Worm (Caenorhabditis elegans) whole organism, late embryonic: ENCODE data around the gene lem-2.
A peak's percentile ranks its signal among the peaks of the same experiment; 100 is the strongest.

ENCODE experiments used
- C08G9.2 ChIP-seq: sonication (generic microtip); optimal IDR thresholded peaks from 2 replicates; lab custom pipeline; 2016; ENCODE audit warnings: mild to moderate bottlenecking, missing genetic modification characterization, moderate library complexity, missing compliant biosample characterization
- C38D4.7 ChIP-seq: fragments of 200-800 bp; sonication (Bioruptor generic); optimal IDR thresholded peaks from 2 replicates; lab custom pipeline; 2018; ENCODE audit warnings: mild to moderate bottlenecking, missing genetic modification characterization, moderate library complexity, missing compliant biosample characterization
- F13H6.1 ChIP-seq: sonication (generic microtip); optimal IDR thresholded peaks from 2 replicates; lab custom pipeline; 2016; ENCODE audit warnings: missing genetic modification characterization, missing compliant biosample characterization
- T23F11.4 ChIP-seq: fragments of 200-800 bp; sonication (Bioruptor generic); optimal IDR thresholded peaks from 2 replicates; lab custom pipeline; 2018; ENCODE audit warnings: mild to moderate bottlenecking, missing genetic modification characterization, missing compliant biosample characterization
- ama-1 ChIP-seq: fragments of 150-350 bp; optimal IDR thresholded peaks from 2 replicates; lab custom pipeline; 2014
- ceh-14 ChIP-seq: sonication (generic microtip); optimal IDR thresholded peaks from 2 replicates; lab custom pipeline; 2016; ENCODE audit warnings: missing genotype, missing genetic modification characterization, missing compliant biosample characterization
- ceh-18 ChIP-seq: sonication (generic microtip); optimal IDR thresholded peaks from 2 replicates; lab custom pipeline; 2016; ENCODE audit warnings: missing genetic modification characterization, missing compliant biosample characterization
- ceh-19 ChIP-seq: fragments of 200-800 bp; sonication (Bioruptor generic); optimal IDR thresholded peaks from 2 replicates; lab custom pipeline; 2018; ENCODE audit warnings: mild to moderate bottlenecking, missing genetic modification characterization, missing compliant biosample characterization
- ceh-31 ChIP-seq: sonication (generic microtip); optimal IDR thresholded peaks from 2 replicates; lab custom pipeline; 2016; ENCODE audit warnings: missing genetic modification characterization, missing compliant biosample characterization
- ceh-34 ChIP-seq: sonication (generic microtip); optimal IDR thresholded peaks from 2 replicates; lab custom pipeline; 2016; ENCODE audit warnings: mild to moderate bottlenecking, missing genetic modification characterization, missing compliant biosample characterization
- ceh-45 ChIP-seq: fragments of 200-800 bp; sonication (Bioruptor generic); IDR thresholded peaks from 2 replicates; pipeline ENCODE4 v1.3.6; 2022; ENCODE audit warnings: missing genetic modification reagents, missing genetic modification characterization, missing compliant biosample characterization
- ceh-6 ChIP-seq: fragments of 200-800 bp; sonication (Bioruptor generic); optimal IDR thresholded peaks from 2 replicates; lab custom pipeline; 2018; ENCODE audit warnings: mild to moderate bottlenecking, missing genetic modification characterization, missing compliant biosample characterization
- elt-2 ChIP-seq: sonication (generic microtip); optimal IDR thresholded peaks from 2 replicates; lab custom pipeline; 2016; ENCODE audit warnings: missing genetic modification reagents, missing genetic modification characterization, missing compliant biosample characterization
- elt-4 ChIP-seq: sonication (generic microtip); optimal IDR thresholded peaks from 2 replicates; lab custom pipeline; 2016; ENCODE audit warnings: missing genetic modification characterization, missing compliant biosample characterization
- fax-1 ChIP-seq: sonication (generic microtip); optimal IDR thresholded peaks from 2 replicates; lab custom pipeline; 2016; ENCODE audit warnings: missing genotype, missing genetic modification characterization, missing compliant biosample characterization
- fkh-10 ChIP-seq: fragments of 150-350 bp; optimal IDR thresholded peaks from 2 replicates; lab custom pipeline; 2014; ENCODE audit warnings: missing biosample characterization, missing genetic modification reagents, missing genetic modification characterization
- hlh-13 ChIP-seq: fragments of 200-800 bp; sonication (Bioruptor generic); optimal IDR thresholded peaks from 2 replicates; lab custom pipeline; 2018; ENCODE audit warnings: mild to moderate bottlenecking, missing genetic modification characterization, missing compliant biosample characterization
- hlh-30 ChIP-seq: sonication (generic microtip); optimal IDR thresholded peaks from 2 replicates; lab custom pipeline; 2017; ENCODE audit warnings: antibody characterized with exemption, missing genetic modification characterization, missing compliant biosample characterization; ENCODE audit not compliant: insufficient read depth
- lin-11 ChIP-seq: fragments of 200-800 bp; sonication (Bioruptor generic); optimal IDR thresholded peaks from 2 replicates; lab custom pipeline; 2018; ENCODE audit warnings: mild to moderate bottlenecking, missing genetic modification characterization, missing compliant biosample characterization
- nfya-1 ChIP-seq: sonication (generic microtip); optimal IDR thresholded peaks from 2 replicates; lab custom pipeline; 2017; ENCODE audit warnings: missing genetic modification characterization, mild to moderate bottlenecking, missing compliant biosample characterization, antibody characterized with exemption, moderate library complexity
- nhr-232 ChIP-seq: sonication (generic microtip); optimal IDR thresholded peaks from 2 replicates; lab custom pipeline; 2016; ENCODE audit warnings: missing genetic modification characterization, missing compliant biosample characterization
- npax-4 ChIP-seq: sonication (generic microtip); optimal IDR thresholded peaks from 2 replicates; lab custom pipeline; 2016; ENCODE audit warnings: missing genetic modification characterization, missing compliant biosample characterization
- odd-2 ChIP-seq: sonication (generic microtip); optimal IDR thresholded peaks from 2 replicates; lab custom pipeline; 2017; ENCODE audit warnings: antibody characterized with exemption, mild to moderate bottlenecking, missing genetic modification characterization, missing compliant biosample characterization
- pat-9 ChIP-seq: fragments of 200-800 bp; sonication (Bioruptor generic); optimal IDR thresholded peaks from 2 replicates; lab custom pipeline; 2018; ENCODE audit warnings: mild to moderate bottlenecking, missing genetic modification characterization, moderate library complexity, missing compliant biosample characterization
- pha-2 ChIP-seq: sonication (generic microtip); optimal IDR thresholded peaks from 2 replicates; lab custom pipeline; 2017; ENCODE audit warnings: mild to moderate bottlenecking, missing genetic modification characterization, missing compliant biosample characterization
- pqm-1 ChIP-seq: sonication (generic microtip); optimal IDR thresholded peaks from 2 replicates; lab custom pipeline; 2016; ENCODE audit warnings: missing genetic modification characterization, missing compliant biosample characterization
- ref-2 ChIP-seq: sonication (generic microtip); optimal IDR thresholded peaks from 2 replicates; lab custom pipeline; 2016; ENCODE audit warnings: missing genetic modification characterization, missing compliant biosample characterization
- rnt-1 ChIP-seq: sonication (generic microtip); optimal IDR thresholded peaks from 2 replicates; lab custom pipeline; 2016; ENCODE audit warnings: missing genetic modification characterization, missing compliant biosample characterization
- sdc-2 ChIP-seq: sonication (generic microtip); optimal IDR thresholded peaks from 2 replicates; lab custom pipeline; 2016; ENCODE audit warnings: missing genotype, missing genetic modification characterization, missing compliant biosample characterization
- sox-2 ChIP-seq: fragments of 200-800 bp; sonication (Bioruptor generic); IDR thresholded peaks from 2 replicates; pipeline ENCODE4 v1.3.6; 2022; ENCODE audit warnings: missing genetic modification reagents, missing genetic modification characterization, missing compliant biosample characterization
- sox-4 ChIP-seq: sonication (generic microtip); optimal IDR thresholded peaks from 2 replicates; lab custom pipeline; 2017; ENCODE audit warnings: mild to moderate bottlenecking, missing genetic modification characterization, inconsistent platforms, missing compliant biosample characterization
- syd-9 ChIP-seq: sonication (generic microtip); optimal IDR thresholded peaks from 2 replicates; lab custom pipeline; 2016; ENCODE audit warnings: mild to moderate bottlenecking, missing genetic modification characterization, moderate library complexity, missing compliant biosample characterization
- tbx-2 ChIP-seq: sonication (generic microtip); optimal IDR thresholded peaks from 2 replicates; lab custom pipeline; 2016; ENCODE audit warnings: missing genetic modification characterization, missing compliant biosample characterization
- tbx-7 ChIP-seq: sonication (generic microtip); optimal IDR thresholded peaks from 2 replicates; lab custom pipeline; 2016; ENCODE audit warnings: missing genotype, missing genetic modification characterization, missing compliant biosample characterization
- ttx-3 ChIP-seq: sonication (generic microtip); optimal IDR thresholded peaks from 2 replicates; lab custom pipeline; 2016; ENCODE audit warnings: missing genetic modification reagents, missing genetic modification characterization, missing compliant biosample characterization
- unc-3 ChIP-seq, 2 experiments: fragments of 200-800 bp in 1 of 2; sonication (Bioruptor generic) in 1 of 2; sonication (generic microtip) in 1 of 2; conservative IDR thresholded peaks in 1 of 2; optimal IDR thresholded peaks in 1 of 2; 2 replicates each; pipeline versions ENCODE4 v1.3.6 to Lab custom; 2016 to 2022; ENCODE audit warnings: missing compliant biosample characterization in 2 of 2, missing genetic modification characterization in 2 of 2, missing genetic modification reagents in 1 of 2
- unc-55 ChIP-seq: sonication (generic microtip); optimal IDR thresholded peaks from 2 replicates; lab custom pipeline; 2017; ENCODE audit warnings: missing biosample characterization, missing genetic modification reagents, missing genetic modification characterization
- unc-86 ChIP-seq: sonication (generic microtip); optimal IDR thresholded peaks from 2 replicates; lab custom pipeline; 2016; ENCODE audit warnings: missing genetic modification characterization, missing compliant biosample characterization
- ztf-16 ChIP-seq: sonication (generic microtip); optimal IDR thresholded peaks from 2 replicates; lab custom pipeline; 2017; ENCODE audit warnings: missing genetic modification characterization, missing compliant biosample characterization

The lem-2 gene

DNA sequence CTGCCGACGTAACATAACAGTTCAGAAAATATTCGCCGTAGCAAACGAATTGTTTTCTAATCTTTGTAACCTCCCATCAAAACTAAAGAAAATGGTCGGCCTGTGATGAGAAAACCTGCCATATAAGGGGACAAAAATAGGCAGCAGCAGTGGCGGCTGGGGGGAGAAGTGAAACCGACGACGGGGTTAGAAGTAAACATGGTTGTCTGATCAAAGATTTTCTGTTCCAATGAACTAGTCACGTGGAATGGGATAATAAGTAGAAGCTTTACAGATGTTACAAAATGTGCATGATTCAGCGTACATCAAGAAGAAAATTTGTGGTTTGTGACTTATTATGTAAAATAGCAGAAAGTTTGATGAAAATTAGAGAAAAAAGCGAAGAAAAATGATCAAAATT lies 18.0 kb upstream of the lem-2 start:
- no peak for TF ChIP-seq hlh-30 (tag; lab: Kevin White, UChicago)
- no peak for TF ChIP-seq sox-2 (GFP tag; lab: Robert Waterston, UW)
- no peak for TF ChIP-seq rnt-1 (tag; lab: Kevin White, UChicago)
- TF ChIP-seq pat-9 (tag; lab: Kevin White, UChicago): no peak
- TF ChIP-seq syd-9 (tag; lab: Kevin White, UChicago): no peak
- no peak for TF ChIP-seq unc-3 (GFP tag; conservative IDR thresholded peaks at IDR 0.05; lab: Robert Waterston, UW)
- no peak for TF ChIP-seq unc-3 (tag; optimal IDR thresholded peaks at IDR 0.05; lab: Kevin White, UChicago)
- no peak for TF ChIP-seq C38D4.7 (GFP tag; lab: Kevin White, UChicago)

ce11 chrII:14045934-14046470 lies 17.2 kb upstream of the lem-2 start:
- TF ChIP-seq ceh-19 (no peak), ttx-3 (tag; lab: Kevin White, UChicago) (no peak), C08G9.2 (tag; lab: Kevin White, UChicago) (no peak), ceh-31 (tag; lab: Kevin White, UChicago) (no peak), nfya-1 (tag; lab: Kevin White, UChicago) (peak; percentile 83), unc-86 (tag; lab: Kevin White, UChicago) (no peak)
- TF ChIP-seq, all 69 proteins: peak for 1

DNA sequence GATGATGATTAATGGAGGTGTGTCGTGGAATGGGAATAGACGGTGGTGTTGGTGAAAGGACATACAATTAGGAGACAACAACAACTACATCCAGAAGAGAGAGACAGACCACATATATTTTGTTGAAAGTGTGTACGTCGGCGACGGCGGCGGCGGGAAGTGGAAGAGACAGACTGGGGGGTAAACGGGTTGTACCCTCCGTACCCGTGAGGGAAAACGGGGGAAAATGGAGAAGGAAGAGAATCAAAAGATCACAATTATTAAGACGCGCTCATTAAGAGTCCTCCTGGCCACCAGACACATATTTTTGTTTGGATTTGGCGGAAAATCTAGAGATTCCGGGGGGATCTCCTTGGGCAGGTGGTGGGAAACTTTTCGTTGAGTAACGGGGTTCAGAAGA lies 16.8 kb upstream of the lem-2 start:
- TF ChIP-seq ceh-34 (tag; lab: Kevin White, UChicago) (peak; percentile 47), sdc-2 (tag; lab: Kevin White, UChicago) (peak; percentile 39), T23F11.4 (no peak), rnt-1 (tag; lab: Kevin White, UChicago) (peak; percentile 17), ceh-31 (tag; lab: Kevin White, UChicago) (peak; percentile 34), ama-1 (lab: Kevin White, UChicago) (no peak), ceh-6 (GFP tag; lab: Kevin White, UChicago) (no peak), ceh-18 (peak; percentile 21), ceh-14 (tag; lab: Kevin White, UChicago) (no peak), ceh-19 (peak; percentile 3), fax-1 (tag; lab: Kevin White, UChicago) (no peak), unc-3 (GFP tag; conservative IDR thresholded peaks at IDR 0.05; lab: Robert Waterston, UW) (no peak), unc-3 (tag; optimal IDR thresholded peaks at IDR 0.05; lab: Kevin White, UChicago) (no peak), pat-9 (tag; lab: Kevin White, UChicago) (no peak), ztf-16 (no peak), fkh-10 (GFP tag; lab: Kevin White, UChicago) (no peak)

DNA sequence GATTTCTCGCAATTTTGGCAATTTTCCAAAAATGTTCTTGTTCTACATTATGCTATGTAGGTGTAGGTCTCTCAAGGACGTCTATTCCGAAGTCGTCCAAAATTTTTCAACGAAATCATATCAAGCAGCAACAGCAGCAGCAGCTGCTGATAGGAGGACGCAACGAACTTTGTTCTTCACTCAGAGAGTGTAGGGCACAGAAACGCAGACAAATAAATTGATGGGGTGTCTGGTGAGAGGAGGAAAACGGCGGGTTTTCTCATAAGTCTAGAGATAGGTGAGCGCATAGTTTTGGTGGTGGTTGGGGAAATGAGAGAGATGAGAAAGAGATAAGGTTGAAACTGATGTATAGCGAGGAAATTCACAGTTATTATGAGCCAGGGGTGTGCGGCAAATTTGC lies 14.2 kb upstream of the lem-2 start:
- TF ChIP-seq C08G9.2 (tag; lab: Kevin White, UChicago): no peak
- peak; percentile 65 for TF ChIP-seq nfya-1 (tag; lab: Kevin White, UChicago)
- TF ChIP-seq tbx-2 (tag; lab: Kevin White, UChicago): peak; percentile 5
- peak; percentile 48 for TF ChIP-seq rnt-1 (tag; lab: Kevin White, UChicago)
- no peak for TF ChIP-seq tbx-7 (tag; lab: Kevin White, UChicago)
- no peak for TF ChIP-seq hlh-13 (GFP tag; lab: Kevin White, UChicago)
- no peak for TF ChIP-seq hlh-30 (tag; lab: Kevin White, UChicago)
- no peak for TF ChIP-seq lin-11
- peak; percentile 29 for TF ChIP-seq ceh-18
- TF ChIP-seq odd-2 (tag; lab: Kevin White, UChicago): no peak
- TF ChIP-seq elt-2 (tag; lab: Kevin White, UChicago): peak; percentile 61
- no peak for TF ChIP-seq ceh-45 (GFP tag; lab: Robert Waterston, UW)

DNA sequence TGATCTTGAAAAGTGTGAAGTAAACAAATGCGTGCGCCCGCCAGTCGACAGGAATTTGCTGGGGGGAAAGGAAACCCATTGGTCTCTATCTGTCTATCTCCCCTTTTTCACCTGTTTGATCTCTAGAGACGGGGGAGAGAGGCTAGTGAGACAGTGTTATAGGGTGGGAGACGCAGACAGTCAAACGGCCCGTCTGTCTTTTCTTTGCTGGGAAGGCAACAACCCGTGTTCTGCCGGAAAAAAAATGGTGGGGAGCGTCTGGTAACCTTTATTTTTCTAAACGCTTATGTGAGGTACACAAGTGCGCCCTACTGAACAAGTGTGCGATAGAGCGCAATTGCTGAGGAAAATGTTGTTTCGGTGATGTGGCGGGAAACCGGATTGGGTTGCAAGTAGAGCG lies 12.7 kb upstream of the lem-2 start:
- TF ChIP-seq ceh-6 (GFP tag; lab: Kevin White, UChicago) (peak; percentile 24), ceh-19 (no peak), F13H6.1 (tag; lab: Kevin White, UChicago) (peak; percentile 23), odd-2 (tag; lab: Kevin White, UChicago) (no peak), sox-4 (tag; lab: Kevin White, UChicago) (no peak), fax-1 (tag; lab: Kevin White, UChicago) (no peak), pqm-1 (tag; lab: Kevin White, UChicago) (no peak), hlh-13 (GFP tag; lab: Kevin White, UChicago) (no peak), nhr-232 (tag; lab: Kevin White, UChicago) (no peak), C38D4.7 (GFP tag; lab: Kevin White, UChicago) (no peak), elt-2 (tag; lab: Kevin White, UChicago) (peak; percentile 24), nfya-1 (tag; lab: Kevin White, UChicago) (peak; percentile 58), hlh-30 (tag; lab: Kevin White, UChicago) (peak; percentile 49), pha-2 (tag; lab: Kevin White, UChicago) (no peak), ceh-34 (tag; lab: Kevin White, UChicago) (no peak), elt-4 (no peak), ttx-3 (tag; lab: Kevin White, UChicago) (no peak), unc-86 (tag; lab: Kevin White, UChicago) (no peak), ceh-45 (GFP tag; lab: Robert Waterston, UW) (no peak), ceh-18 (peak; percentile 62), ref-2 (tag; lab: Kevin White, UChicago) (peak; percentile 11), fkh-10 (GFP tag; lab: Kevin White, UChicago) (no peak), unc-55 (GFP tag; lab: Kevin White, UChicago) (peak; percentile 11), sdc-2 (tag; lab: Kevin White, UChicago) (peak; percentile 34), npax-4 (tag; lab: Kevin White, UChicago) (no peak)
